Worm (Caenorhabditis elegans) whole organism, L2 larva: ENCODE results near the gene H12D21.11.

Experiments used
- C34F6.9 ChIP-seq: fragments of 150-350 bp; optimal IDR thresholded peaks from 2 replicates; lab custom pipeline; 2014; ENCODE audit warnings: missing biosample characterization, missing genetic modification characterization
- F13H6.1 ChIP-seq: sonication (generic microtip); optimal IDR thresholded peaks from 2 replicates; lab custom pipeline; 2016; ENCODE audit warnings: missing genetic modification characterization, missing compliant biosample characterization
- R02D3.7 ChIP-seq: fragments of 150-350 bp; optimal IDR thresholded peaks from 2 replicates; lab custom pipeline; 2014; ENCODE audit warnings: missing biosample characterization, missing genetic modification characterization
- ZK546.5 ChIP-seq: sonication (generic microtip); optimal IDR thresholded peaks from 2 replicates; lab custom pipeline; 2017; ENCODE audit warnings: missing biosample characterization, missing genetic modification characterization
- alr-1 ChIP-seq: fragments of 150-350 bp; optimal IDR thresholded peaks from 2 replicates; lab custom pipeline; 2014; ENCODE audit warnings: missing biosample characterization, missing genetic modification characterization
- aly-2 ChIP-seq: fragments of 150-350 bp; optimal IDR thresholded peaks from 2 replicates; lab custom pipeline; 2014; ENCODE audit warnings: missing biosample characterization, missing genetic modification characterization
- ama-1 ChIP-seq: fragments of 150-350 bp; optimal IDR thresholded peaks from 2 replicates; lab custom pipeline; 2018; ENCODE audit warnings: inconsistent platforms
- blmp-1 ChIP-seq: sonication (generic microtip); optimal IDR thresholded peaks from 2 replicates; lab custom pipeline; 2017; ENCODE audit warnings: missing genetic modification characterization, mild to moderate bottlenecking, missing compliant biosample characterization, antibody characterized with exemption, moderate library complexity; ENCODE audit not compliant: insufficient read depth
- ceh-16 ChIP-seq: fragments of 150-350 bp; optimal IDR thresholded peaks from 2 replicates; lab custom pipeline; 2014; ENCODE audit warnings: missing biosample characterization, missing genetic modification characterization
- ceh-82 ChIP-seq: fragments of 150-350 bp; optimal IDR thresholded peaks from 2 replicates; lab custom pipeline; 2014; ENCODE audit warnings: missing biosample characterization, missing genetic modification characterization
- crh-2 ChIP-seq: sonication (generic microtip); optimal IDR thresholded peaks from 2 replicates; lab custom pipeline; 2017; ENCODE audit warnings: missing biosample characterization, missing genetic modification characterization
- egl-27 ChIP-seq: sonication (generic microtip); optimal IDR thresholded peaks from 3 replicates; lab custom pipeline; 2017; ENCODE audit warnings: missing biosample characterization, missing genetic modification reagents, missing genetic modification characterization
- gmeb-1 ChIP-seq: fragments of 150-350 bp; optimal IDR thresholded peaks from 2 replicates; lab custom pipeline; 2014; ENCODE audit warnings: missing biosample characterization, missing genetic modification characterization
- lin-11 ChIP-seq: fragments of 150-350 bp; sonication (generic microtip); optimal IDR thresholded peaks from 2 replicates; lab custom pipeline; 2014; ENCODE audit warnings: missing biosample characterization, missing genetic modification characterization, inconsistent platforms, mixed read lengths
- lin-13 ChIP-seq: fragments of 150-350 bp; optimal IDR thresholded peaks from 2 replicates; lab custom pipeline; 2014; ENCODE audit warnings: missing biosample characterization, missing genetic modification reagents, missing genetic modification characterization
- lin-39 ChIP-seq: fragments of 150-350 bp; optimal IDR thresholded peaks from 2 replicates; lab custom pipeline; 2014; ENCODE audit warnings: missing biosample characterization, missing genetic modification reagents, missing genetic modification characterization
- lsy-2 ChIP-seq, 2 experiments: fragments of 150-350 bp in 1 of 2; sonication (generic microtip) in 1 of 2; optimal IDR thresholded peaks; 2 replicates each; lab custom pipeline; 2014 to 2017; ENCODE audit warnings: missing biosample characterization in 2 of 2, missing genetic modification characterization in 2 of 2
- mab-5 ChIP-seq: fragments of 150-350 bp; optimal IDR thresholded peaks from 2 replicates; lab custom pipeline; 2014; ENCODE audit warnings: missing biosample characterization, missing genetic modification characterization
- nhr-10 ChIP-seq: sonication (generic microtip); optimal IDR thresholded peaks from 2 replicates; lab custom pipeline; 2017; ENCODE audit warnings: missing biosample characterization, missing genetic modification characterization
- nhr-11 ChIP-seq: fragments of 150-350 bp; optimal IDR thresholded peaks from 2 replicates; lab custom pipeline; 2014; ENCODE audit warnings: missing biosample characterization, missing genetic modification characterization
- nhr-12 ChIP-seq: fragments of 150-350 bp; optimal IDR thresholded peaks from 2 replicates; lab custom pipeline; 2014; ENCODE audit warnings: missing biosample characterization, missing genetic modification characterization
- nhr-129 ChIP-seq: fragments of 150-350 bp; optimal IDR thresholded peaks from 2 replicates; lab custom pipeline; 2014; ENCODE audit warnings: missing biosample characterization, missing genetic modification characterization
- nhr-21 ChIP-seq: fragments of 150-350 bp; optimal IDR thresholded peaks from 2 replicates; lab custom pipeline; 2014; ENCODE audit warnings: missing biosample characterization, missing genetic modification characterization
- nhr-237 ChIP-seq: fragments of 150-350 bp; optimal IDR thresholded peaks from 2 replicates; lab custom pipeline; 2014; ENCODE audit warnings: missing biosample characterization, missing genetic modification characterization
- nhr-25 ChIP-seq: fragments of 150-350 bp; sonication (generic microtip); optimal IDR thresholded peaks from 3 replicates; lab custom pipeline; 2014; ENCODE audit warnings: missing biosample characterization, missing genetic modification characterization
- nhr-77 ChIP-seq: fragments of 150-350 bp; optimal IDR thresholded peaks from 2 replicates; lab custom pipeline; 2014; ENCODE audit warnings: missing biosample characterization, missing genetic modification characterization
- peb-1 ChIP-seq: fragments of 150-350 bp; optimal IDR thresholded peaks from 2 replicates; lab custom pipeline; 2014; ENCODE audit warnings: missing biosample characterization, missing genetic modification characterization
- skn-1 ChIP-seq: sonication (generic microtip); optimal IDR thresholded peaks from 2 replicates; lab custom pipeline; 2017; ENCODE audit warnings: missing biosample characterization, missing genetic modification characterization
- sma-3 ChIP-seq: sonication (generic microtip); optimal IDR thresholded peaks from 2 replicates; lab custom pipeline; 2016; ENCODE audit warnings: missing genetic modification reagents, missing genetic modification characterization, missing compliant biosample characterization
- sma-9 ChIP-seq, 2 experiments: fragments of 150-350 bp in 1 of 2; sonication (generic microtip) in 1 of 2; optimal IDR thresholded peaks; 2 replicates each; lab custom pipeline; 2014 to 2016; ENCODE audit warnings: missing genetic modification characterization in 2 of 2, mild to moderate bottlenecking in 1 of 2, missing biosample characterization in 1 of 2, missing compliant biosample characterization in 1 of 2, missing genetic modification reagents in 1 of 2, moderate library complexity in 1 of 2
- snpc-4 ChIP-seq: fragments of 150-350 bp; optimal IDR thresholded peaks from 2 replicates; lab custom pipeline; 2014; ENCODE audit warnings: missing biosample characterization, missing genetic modification characterization
- unc-39 ChIP-seq: fragments of 150-350 bp; optimal IDR thresholded peaks from 2 replicates; lab custom pipeline; 2014; ENCODE audit warnings: missing biosample characterization, missing genetic modification characterization
- unc-55 ChIP-seq: fragments of 150-350 bp; sonication (generic microtip); optimal IDR thresholded peaks from 3 replicates; lab custom pipeline; 2014; ENCODE audit warnings: missing biosample characterization, missing genetic modification reagents, missing genetic modification characterization
- unc-62 ChIP-seq: fragments of 150-350 bp; optimal IDR thresholded peaks from 2 replicates; lab custom pipeline; 2014; ENCODE audit warnings: missing biosample characterization, missing genetic modification reagents, missing genetic modification characterization
- zag-1 ChIP-seq: fragments of 150-350 bp; optimal IDR thresholded peaks from 2 replicates; lab custom pipeline; 2014; ENCODE audit warnings: missing biosample characterization, missing genetic modification characterization
- ztf-1 ChIP-seq: fragments of 200-800 bp; sonication (Bioruptor generic); conservative IDR thresholded peaks from 2 replicates; pipeline ENCODE4 v1.3.6; 2022; ENCODE audit warnings: missing genetic modification characterization, missing compliant biosample characterization
- ztf-11 ChIP-seq: sonication (generic microtip); optimal IDR thresholded peaks from 2 replicates; lab custom pipeline; 2017; ENCODE audit warnings: missing biosample characterization, missing genetic modification characterization

Gene H12D21.11

DNA sequence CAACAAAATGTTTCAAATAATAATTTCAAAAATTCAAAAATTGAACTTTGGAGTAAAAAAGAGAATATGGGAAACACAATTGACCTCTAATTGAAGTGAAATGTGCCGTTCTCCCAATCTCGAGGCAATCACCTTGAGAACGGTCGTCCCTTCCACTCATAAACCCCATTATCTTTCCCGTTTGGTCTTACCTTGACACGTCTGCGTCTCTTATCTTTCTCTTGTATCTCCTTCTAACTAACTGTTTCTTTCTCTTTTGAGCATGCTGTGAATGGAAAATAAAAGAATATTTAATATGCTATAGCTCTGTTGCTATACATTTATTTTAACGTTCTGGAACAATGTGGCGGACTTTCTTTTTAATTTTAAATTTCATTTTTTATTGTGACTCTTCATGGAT lies 16.2 kb upstream of the H12D21.11 start, which contains the start of gene H12D21.10:
Gene H12D21.10, plus strand, starts transcription at position 260 of the 400 bp plus-strand sequence.
- no peak for TF ChIP-seq ztf-1 (GFP tag; lab: Robert Waterston, UW)
- TF ChIP-seq nhr-11, result no peak
- TF ChIP-seq alr-1 (tag; lab: Kevin White, UChicago), result no peak
- no peak for TF ChIP-seq ceh-82 (tag; lab: Kevin White, UChicago)
- TF ChIP-seq aly-2 (tag; lab: Kevin White, UChicago), result no peak
- no peak for TF ChIP-seq unc-55 (GFP tag; lab: Kevin White, UChicago)
- no peak for TF ChIP-seq peb-1 (tag; lab: Kevin White, UChicago)
- TF ChIP-seq zag-1 (tag; lab: Kevin White, UChicago), result no peak
- no peak for TF ChIP-seq ztf-11 (tag; lab: Kevin White, UChicago)
- no peak for TF ChIP-seq nhr-21
- no peak for TF ChIP-seq sma-3 (GFP tag; lab: Kevin White, UChicago)
- TF ChIP-seq blmp-1 (tag; lab: Kevin White, UChicago), result no peak
- TF ChIP-seq snpc-4, result no peak
- TF ChIP-seq egl-27 (tag; lab: Kevin White, UChicago), result no peak
- TF ChIP-seq lsy-2 (tag; optimal IDR thresholded peaks at IDR 0.05; lab: Kevin White, UChicago), result no peak
- no peak for TF ChIP-seq C34F6.9 (tag; lab: Kevin White, UChicago)
- TF ChIP-seq mab-5 (tag; lab: Kevin White, UChicago), result no peak
- TF ChIP-seq R02D3.7 (tag; lab: Kevin White, UChicago), result no peak
- no peak for TF ChIP-seq sma-9 (GFP tag; optimal IDR thresholded peaks at IDR 0.05; lab: Kevin White, UChicago)
- no peak for TF ChIP-seq sma-9 (tag; optimal IDR thresholded peaks at IDR 0.05; lab: Kevin White, UChicago)
- TF ChIP-seq lin-13, result no peak
- TF ChIP-seq, all 48 proteins: peak for 0

DNA sequence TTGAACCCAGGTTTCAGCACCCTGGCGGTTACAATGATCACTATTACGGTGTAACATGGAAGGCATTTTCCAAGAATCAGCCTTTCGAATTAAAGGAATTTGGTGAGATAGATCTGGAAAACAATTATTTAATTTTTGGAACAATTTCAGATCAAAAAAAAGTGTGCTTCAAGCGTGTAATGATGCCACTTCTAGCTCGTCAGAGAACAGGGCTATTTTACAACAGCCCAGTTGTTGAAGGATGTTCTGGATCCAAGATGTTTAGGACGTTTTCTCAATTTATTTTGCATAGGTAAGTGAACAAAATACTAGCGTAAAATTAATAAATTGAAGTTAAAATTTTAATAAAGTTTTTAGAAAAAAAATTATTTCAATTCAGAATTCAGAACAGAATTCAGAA lies 14.8 kb upstream of the H12D21.11 start:
- TF ChIP-seq peb-1 (tag; lab: Kevin White, UChicago), result no peak
- no peak for TF ChIP-seq crh-2 (tag; lab: Kevin White, UChicago)
- no peak for TF ChIP-seq lsy-2 (tag; optimal IDR thresholded peaks at IDR 0.05; lab: Kevin White, UChicago)
- no peak for TF ChIP-seq nhr-21
- no peak for TF ChIP-seq lin-39 (tag; lab: Kevin White, UChicago)
- no peak for TF ChIP-seq nhr-10 (tag; lab: Kevin White, UChicago)
- TF ChIP-seq ama-1 (lab: Kevin White, UChicago), result no peak
- TF ChIP-seq nhr-77, result no peak
- no peak for TF ChIP-seq sma-9 (GFP tag; optimal IDR thresholded peaks at IDR 0.05; lab: Kevin White, UChicago)
- TF ChIP-seq sma-9 (tag; optimal IDR thresholded peaks at IDR 0.05; lab: Kevin White, UChicago), result no peak
- TF ChIP-seq nhr-237 (tag; lab: Kevin White, UChicago), result no peak
- no peak for TF ChIP-seq nhr-11
- no peak for TF ChIP-seq nhr-25 (tag; lab: Kevin White, UChicago)
- TF ChIP-seq, all 48 proteins: peak for 0

DNA sequence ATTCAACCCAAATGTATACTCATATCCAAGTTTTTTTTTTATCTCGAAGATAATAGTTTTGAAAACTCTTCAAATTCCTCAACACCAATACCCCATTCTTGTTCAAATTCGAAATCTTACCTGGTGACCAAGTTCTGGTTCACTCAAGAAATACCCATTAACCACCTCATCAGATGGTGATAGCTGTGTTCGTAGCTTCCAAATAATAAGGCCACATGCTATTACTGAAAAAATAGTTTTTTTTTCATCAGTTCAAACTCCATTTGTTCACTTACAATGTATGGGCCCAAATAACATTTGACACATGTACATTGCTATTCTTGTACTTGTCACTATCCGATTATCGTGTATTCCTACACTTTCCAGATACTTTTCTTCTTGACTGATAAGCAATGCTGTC lies 8.3 kb upstream of the H12D21.11 start:
- TF ChIP-seq R02D3.7 (tag; lab: Kevin White, UChicago), result no peak
- TF ChIP-seq lin-11, result no peak
- no peak for TF ChIP-seq ztf-1 (GFP tag; lab: Robert Waterston, UW)
- TF ChIP-seq gmeb-1 (tag; lab: Kevin White, UChicago), result no peak
- no peak for TF ChIP-seq blmp-1 (tag; lab: Kevin White, UChicago)
- no peak for TF ChIP-seq snpc-4
- TF ChIP-seq ama-1 (lab: Kevin White, UChicago), result no peak
- no peak for TF ChIP-seq ceh-16
- no peak for TF ChIP-seq unc-39
- TF ChIP-seq nhr-77, result no peak
- TF ChIP-seq ZK546.5 (tag; lab: Kevin White, UChicago), result no peak
- no peak for TF ChIP-seq nhr-129 (tag; lab: Kevin White, UChicago)

ce11 chrV:14909331-14909835 lies 6.3 kb upstream of the H12D21.11 start, which contains the start of gene H12D21.9:
TSS of gene H12D21.9 (minus strand) at chrV:14909478.
- TF ChIP-seq unc-55 (GFP tag; lab: Kevin White, UChicago) (no peak), C34F6.9 (tag; lab: Kevin White, UChicago) (peak; percentile 2)

DNA sequence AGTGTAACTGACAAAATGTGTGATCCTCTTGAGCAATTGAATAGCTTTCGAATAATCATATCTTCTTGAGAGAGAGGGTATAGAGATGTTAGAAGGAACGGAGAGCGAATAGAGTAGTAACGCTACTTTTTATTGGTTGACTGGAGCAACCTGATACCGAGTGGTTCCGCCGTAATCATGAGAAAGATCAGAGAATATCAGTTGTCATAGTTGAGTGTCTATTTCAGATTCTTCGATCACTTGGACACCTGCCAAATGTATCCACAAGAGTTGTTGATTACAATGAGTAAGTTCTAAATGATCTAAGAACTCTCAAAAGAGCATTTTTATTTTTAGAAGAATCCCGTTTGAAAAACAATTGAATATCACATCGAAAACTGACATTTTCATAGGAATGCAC lies 4.9 kb upstream of the H12D21.11 start:
- TF ChIP-seq nhr-21, result no peak
- TF ChIP-seq lin-13, result no peak
- TF ChIP-seq nhr-129 (tag; lab: Kevin White, UChicago), result no peak
- TF ChIP-seq alr-1 (tag; lab: Kevin White, UChicago), result no peak
- no peak for TF ChIP-seq lin-39 (tag; lab: Kevin White, UChicago)
- TF ChIP-seq unc-62 (GFP tag; lab: Kevin White, UChicago), result no peak
- no peak for TF ChIP-seq peb-1 (tag; lab: Kevin White, UChicago)
- no peak for TF ChIP-seq ama-1 (lab: Kevin White, UChicago)
- TF ChIP-seq ceh-82 (tag; lab: Kevin White, UChicago), result no peak
- TF ChIP-seq nhr-10 (tag; lab: Kevin White, UChicago), result no peak
- no peak for TF ChIP-seq F13H6.1 (tag; lab: Kevin White, UChicago)
- no peak for TF ChIP-seq egl-27 (tag; lab: Kevin White, UChicago)
- no peak for TF ChIP-seq nhr-12 (tag; lab: Kevin White, UChicago)
- TF ChIP-seq skn-1 (tag; lab: Kevin White, UChicago), result no peak
